Worm (Caenorhabditis elegans) whole organism, L4/young adult: ENCODE data around the gene grl-15.

Experiments used
- W03F9.2 ChIP-seq: fragments of 150-350 bp; optimal IDR thresholded peaks from 2 replicates; lab custom pipeline; 2014; ENCODE audit warnings: missing biosample characterization, missing genetic modification characterization
- dao-5 ChIP-seq: sonication (generic microtip); optimal IDR thresholded peaks from 2 replicates; lab custom pipeline; 2016; ENCODE audit warnings: missing genotype, missing genetic modification characterization, moderate library complexity, missing compliant biosample characterization
- him-1 ChIP-seq: sonication (generic microtip); optimal IDR thresholded peaks from 2 replicates; lab custom pipeline; 2016; ENCODE audit warnings: missing genotype, missing genetic modification reagents, missing genetic modification characterization, missing compliant biosample characterization

DNA sequence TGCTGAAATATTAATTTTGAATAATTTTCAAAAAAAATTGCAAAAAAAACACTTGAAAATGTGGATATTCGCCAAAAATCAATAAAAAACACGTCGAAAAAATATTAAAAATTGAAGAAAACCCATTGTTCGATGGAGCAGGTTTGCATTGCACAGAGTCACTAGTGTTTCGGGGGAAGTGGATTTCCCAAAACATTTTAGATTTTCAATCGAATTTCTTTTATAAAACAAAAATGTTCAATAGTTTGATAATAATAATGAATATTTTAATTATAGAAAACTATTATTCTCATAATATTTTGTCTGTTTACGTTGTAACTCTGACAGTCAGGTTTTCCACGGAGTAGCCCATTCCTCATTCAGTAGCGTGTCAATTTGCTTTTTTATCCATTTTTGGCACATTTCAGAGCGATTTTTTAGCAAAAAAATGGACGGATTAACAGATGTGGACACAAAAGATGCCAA is 17.1 kb downstream of the grl-15 start, which contains the start of the genes gex-4 and gphr-1:
- TF ChIP-seq W03F9.2 (peak; percentile 52), him-1 (tag; lab: Kevin White, UChicago) (no peak), dao-5 (no peak)
